Worm (Caenorhabditis elegans) whole organism, early embryonic: ENCODE data around the gene clec-160.

Experiments
- ama-1 ChIP-seq: fragments of 150-350 bp; optimal IDR thresholded peaks from 2 replicates; lab custom pipeline; 2014
- hmbx-1 ChIP-seq: sonication (generic microtip); optimal IDR thresholded peaks from 2 replicates; lab custom pipeline; 2016; ENCODE audit warnings: mild to moderate bottlenecking, missing genetic modification characterization, missing compliant biosample characterization

- TF ChIP-seq hmbx-1 (tag; lab: Kevin White, UChicago) = no peak
- no peak for TF ChIP-seq ama-1 (lab: Kevin White, UChicago)
Measured at ce11 chrIII:8237827-8238226, 37.9 kb downstream of the clec-160 start, which contains the start of gene tsp-2.
